Fruit fly (Drosophila melanogaster) S2 (cell line): ENCODE data around the gene escl.

ENCODE experiments used
- CG8478 ChIP-seq: fragments of >200 bp; optimal IDR thresholded peaks from 2 replicates; lab custom pipeline; 2018
- CTCF ChIP-seq, 2 experiments: fragments of >200 bp; optimal IDR thresholded peaks; 2 replicates each; lab custom pipeline; 2018

- TF ChIP-seq CG8478 (no peak), CTCF (optimal IDR thresholded peaks at IDR 0.05; lab: Kevin White, UChicago) (no peak)
Observed at dm6 chr2L:11955839-11956238, 34.9 kb upstream of the escl start.
